Worm (Caenorhabditis elegans): ENCODE results near the gene cox-5A.

DNA sequence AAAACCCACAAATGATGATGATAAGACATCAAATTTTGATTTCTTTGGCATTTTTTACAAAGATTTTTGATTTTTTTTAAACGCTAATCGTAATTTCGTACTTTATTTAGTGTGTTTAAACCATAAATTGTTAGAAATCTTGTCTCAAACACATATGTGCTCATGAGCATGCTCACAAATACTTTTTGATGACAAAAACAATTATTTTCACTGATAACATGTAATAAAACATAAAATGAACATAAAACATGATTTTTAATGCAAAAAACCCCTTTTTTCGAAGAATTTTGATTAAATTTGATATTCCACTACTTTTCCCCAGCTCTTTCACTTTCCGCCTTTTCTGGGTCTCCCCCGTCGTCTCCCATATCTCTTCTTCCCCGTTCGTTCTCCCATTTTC, 27.5 kb downstream of the cox-5A start:
- TF ChIP-seq ama-1 (optimal IDR thresholded peaks at IDR 0.05), result no peak
- no peak for TF ChIP-seq ama-1 (GFP tag; optimal IDR thresholded peaks at IDR 0.05)
- TF ChIP-seq F33H1.4 (GFP tag; IDR thresholded peaks at IDR 0.05), result no peak
- no peak for TF ChIP-seq F57A8.1 (GFP tag; optimal IDR thresholded peaks at IDR 0.05)
- no peak for TF ChIP-seq ztf-6 (GFP tag; IDR thresholded peaks at IDR 0.05)
- no peak for TF ChIP-seq gei-17 (GFP tag; optimal IDR thresholded peaks at IDR 0.05)
- no peak for TF ChIP-seq egrh-3 (GFP tag; IDR thresholded peaks at IDR 0.05)
- TF ChIP-seq mes-4 (tag; optimal IDR thresholded peaks at IDR 0.05), result no peak
- TF ChIP-seq unc-130 (GFP tag; optimal IDR thresholded peaks at IDR 0.05), result no peak
- no peak for TF ChIP-seq K11D2.4 (GFP tag; IDR thresholded peaks at IDR 0.05)
- no peak for TF ChIP-seq madf-3 (GFP tag; IDR thresholded peaks at IDR 0.05)
- no peak for TF ChIP-seq nhr-80 (tag; optimal IDR thresholded peaks at IDR 0.05)
- TF ChIP-seq snpc-4 (GFP tag; optimal IDR thresholded peaks at IDR 0.05), result no peak
- no peak for TF ChIP-seq snpc-4 (tag; optimal IDR thresholded peaks at IDR 0.05)
- no peak for TF ChIP-seq aptf-3 (GFP tag; IDR thresholded peaks at IDR 0.05)
